Fruit fly (Drosophila melanogaster) whole organism, wandering third instar larva: ENCODE data around the gene dpr19.

Experiments
- Rel ChIP-seq, 2 experiments: fragments of 200-800 bp; sonication (Bioruptor generic) in 1 of 2; optimal IDR thresholded peaks; 2 replicates in 1 of 2; 3 replicates in 1 of 2; lab custom pipeline; 2016 to 2019; ENCODE audit warnings: mild to moderate bottlenecking in 2 of 2, missing biosample characterization in 2 of 2, missing genetic modification characterization in 2 of 2, moderate library complexity in 1 of 2
- dsf ChIP-seq: sonication (Bioruptor generic); optimal IDR thresholded peaks from 2 replicates; lab custom pipeline; 2016; ENCODE audit warnings: missing biosample characterization, missing genetic modification characterization, borderline replicate concordance

DNA sequence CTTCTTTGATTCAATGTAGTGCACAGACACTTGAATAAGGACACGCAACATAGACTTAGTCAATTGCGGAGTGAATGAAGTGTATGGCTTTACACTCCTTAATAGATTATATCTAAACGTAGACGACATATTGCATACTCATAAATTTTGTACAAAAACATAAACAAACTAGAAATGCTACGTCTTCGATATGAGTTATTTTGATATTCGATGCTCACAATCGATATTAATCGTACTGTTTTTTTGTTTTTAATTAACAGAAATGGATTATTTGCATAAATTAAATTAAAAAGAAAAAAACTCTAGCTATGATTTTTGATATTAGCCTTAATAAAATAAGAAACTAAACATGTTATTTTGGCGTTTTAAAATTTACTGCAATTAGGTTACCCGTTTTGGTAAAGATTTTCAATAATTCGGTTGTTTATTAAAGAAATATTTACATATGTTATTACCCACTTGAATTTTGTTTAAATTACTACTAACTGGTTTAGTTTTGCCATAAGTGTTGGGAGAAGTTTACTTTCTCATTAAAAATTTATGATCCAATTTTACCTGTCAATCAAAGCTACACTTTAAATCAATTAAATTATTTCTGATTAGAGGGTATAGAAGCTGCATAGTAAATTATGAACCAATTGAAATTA is 29.2 kb downstream of the dpr19 start, which contains the start of the genes CG17768, LSm-4 and Ir31a:
- TF ChIP-seq Rel (GFP tag; optimal IDR thresholded peaks at IDR 0.05; lab: Kevin White, UChicago) (no peak), Rel (tag; optimal IDR thresholded peaks at IDR 0.05; lab: Kevin White, UChicago) (no peak), dsf (GFP tag; lab: Kevin White, UChicago) (no peak)
